Fruit fly (Drosophila melanogaster) whole organism, embryonic: ENCODE measurements around the gene Tsen34.

Experiments used
- Awh ChIP-seq: fragments of 200-800 bp; sonication (Bioruptor generic); IDR thresholded peaks from 2 replicates; pipeline ENCODE4, ENCODE4 v1.3.6; 2022; ENCODE audit warnings: missing biosample characterization, missing genetic modification characterization
- BEAF-32 ChIP-seq: fragments of 200-800 bp; sonication (Bioruptor generic); optimal IDR thresholded peaks from 3 replicates; lab custom pipeline; 2017; ENCODE audit warnings: missing biosample characterization, missing genetic modification characterization, mild to moderate bottlenecking, moderate library complexity, missing genetic modification reagents
- Blimp-1 ChIP-seq: fragments of 200-800 bp; sonication (Bioruptor generic); optimal IDR thresholded peaks from 3 replicates; lab custom pipeline; 2018; ENCODE audit warnings: missing biosample characterization, missing genetic modification characterization, mild to moderate bottlenecking, moderate library complexity, missing genetic modification reagents
- BtbVII ChIP-seq: fragments of 200-800 bp; sonication (Bioruptor generic); optimal IDR thresholded peaks from 3 replicates; lab custom pipeline; 2017; ENCODE audit warnings: missing biosample characterization, mild to moderate bottlenecking, missing genetic modification characterization
- CG12104 ChIP-seq: fragments of 200-800 bp; sonication (Bioruptor generic); optimal IDR thresholded peaks from 3 replicates; lab custom pipeline; 2016; ENCODE audit warnings: missing biosample characterization, missing genetic modification characterization
- CG12219 ChIP-seq: fragments of 200-800 bp; sonication (Bioruptor generic); optimal IDR thresholded peaks from 3 replicates; lab custom pipeline; 2018; ENCODE audit warnings: missing biosample characterization, mild to moderate bottlenecking, missing genetic modification characterization
- CG15514 ChIP-seq: fragments of 200-800 bp; sonication (Bioruptor generic); optimal IDR thresholded peaks from 3 replicates; lab custom pipeline; 2017; ENCODE audit warnings: missing biosample characterization, missing genetic modification characterization, mild to moderate bottlenecking, moderate library complexity, missing genetic modification reagents
- CG15696 ChIP-seq: fragments of 200-800 bp; sonication (Bioruptor generic); optimal IDR thresholded peaks from 2 replicates; lab custom pipeline; 2019; ENCODE audit warnings: missing biosample characterization, mild to moderate bottlenecking, missing genetic modification characterization, moderate library complexity
- CG16863 ChIP-seq: fragments of 200-800 bp; sonication (Bioruptor generic); optimal IDR thresholded peaks from 3 replicates; lab custom pipeline; 2016; ENCODE audit warnings: missing biosample characterization, missing genetic modification characterization
- CG17568 ChIP-seq: fragments of 200-800 bp; sonication (Bioruptor generic); optimal IDR thresholded peaks from 2 replicates; lab custom pipeline; 2018; ENCODE audit warnings: missing biosample characterization, mild to moderate bottlenecking, missing genetic modification characterization, moderate library complexity
- CG18599 ChIP-seq: fragments of 200-800 bp; sonication (Bioruptor generic); optimal IDR thresholded peaks from 3 replicates; lab custom pipeline; 2017; ENCODE audit warnings: missing biosample characterization, missing genetic modification characterization, mild to moderate bottlenecking, moderate library complexity, missing genetic modification reagents
- CG18619 ChIP-seq: fragments of 200-800 bp; sonication (Bioruptor generic); optimal IDR thresholded peaks from 3 replicates; lab custom pipeline; 2017; ENCODE audit warnings: missing biosample characterization, mild to moderate bottlenecking, missing genetic modification characterization
- CG4404 ChIP-seq: fragments of 200-800 bp; sonication (Bioruptor generic); IDR thresholded peaks from 2 replicates; pipeline ENCODE4 v1.3.6; 2022; ENCODE audit warnings: missing biosample characterization, missing genetic modification characterization
- CG4854 ChIP-seq: fragments of 200-800 bp; sonication (Bioruptor generic); optimal IDR thresholded peaks from 2 replicates; lab custom pipeline; 2016; ENCODE audit warnings: missing biosample characterization, missing genetic modification characterization, inconsistent platforms
- CG8290 ChIP-seq, 3 experiments: fragments of 200-800 bp; sonication (Bioruptor generic); optimal IDR thresholded peaks; 2 replicates each; lab custom pipeline; 2016 to 2019; ENCODE audit warnings: missing biosample characterization in 3 of 3, missing genetic modification characterization in 3 of 3, mild to moderate bottlenecking in 2 of 3, moderate library complexity in 1 of 3
- CG8765 ChIP-seq: fragments of 200-800 bp; sonication (Bioruptor generic); IDR thresholded peaks from 2 replicates; pipeline ENCODE4 v1.3.6; 2022; ENCODE audit warnings: missing biosample characterization, missing genetic modification characterization
- CG9727 ChIP-seq: fragments of 200-800 bp; sonication (Bioruptor generic); optimal IDR thresholded peaks from 3 replicates; lab custom pipeline; 2017; ENCODE audit warnings: missing biosample characterization, mild to moderate bottlenecking, missing genetic modification characterization
- CG9876 ChIP-seq: fragments of 200-800 bp; sonication (Bioruptor generic); optimal IDR thresholded peaks from 2 replicates; lab custom pipeline; 2016; ENCODE audit warnings: missing biosample characterization, missing genetic modification characterization
- Dip3 ChIP-seq: fragments of 200-800 bp; sonication (Bioruptor generic); optimal IDR thresholded peaks from 3 replicates; lab custom pipeline; 2016; ENCODE audit warnings: missing biosample characterization, missing genetic modification characterization
- Drgx ChIP-seq: fragments of 200-800 bp; sonication (Bioruptor generic); IDR thresholded peaks from 2 replicates; pipeline ENCODE4 v1.3.6; 2022; ENCODE audit warnings: missing biosample characterization, missing genetic modification characterization
- Lpt ChIP-seq: fragments of >200 bp; optimal IDR thresholded peaks from 2 replicates; lab custom pipeline; 2018; ENCODE audit warnings: missing biosample characterization, missing genetic modification characterization
- Myb ChIP-seq: fragments of 200-800 bp; sonication (Bioruptor generic); optimal IDR thresholded peaks from 2 replicates; lab custom pipeline; 2016; ENCODE audit warnings: missing biosample characterization, missing genetic modification characterization
- Oaz ChIP-seq: fragments of 200-800 bp; sonication (Bioruptor generic); IDR thresholded peaks from 2 replicates; pipeline ENCODE4 v1.3.6; 2022; ENCODE audit warnings: missing biosample characterization, missing genetic modification characterization
- Rx ChIP-seq: fragments of 200-800 bp; sonication (Bioruptor generic); IDR thresholded peaks from 2 replicates; pipeline ENCODE4 v1.3.6; 2022; ENCODE audit warnings: missing biosample characterization, missing genetic modification characterization
- Spps ChIP-seq: fragments of 200-800 bp; sonication (Bioruptor generic); optimal IDR thresholded peaks from 2 replicates; lab custom pipeline; 2018; ENCODE audit warnings: missing biosample characterization, mild to moderate bottlenecking, missing genetic modification characterization
- Sry-β ChIP-seq: fragments of 200-800 bp; sonication (Bioruptor generic); optimal IDR thresholded peaks from 2 replicates; lab custom pipeline; 2018; ENCODE audit warnings: missing biosample characterization, mild to moderate bottlenecking, missing genetic modification characterization, moderate library complexity
- Ssrp ChIP-seq: fragments of 200-800 bp; sonication (Bioruptor generic); optimal IDR thresholded peaks from 2 replicates; lab custom pipeline; 2018; ENCODE audit warnings: missing biosample characterization, mild to moderate bottlenecking, missing genetic modification characterization, moderate library complexity
- Tbp ChIP-seq: fragments of >200 bp; optimal IDR thresholded peaks from 2 replicates; lab custom pipeline; 2018; ENCODE audit warnings: missing biosample characterization, missing genetic modification characterization
- Xrp1 ChIP-seq: fragments of 200-800 bp; sonication (Bioruptor generic); IDR thresholded peaks from 2 replicates; pipeline ENCODE4 v1.3.6; 2022; ENCODE audit warnings: missing biosample characterization, missing genetic modification characterization
- al ChIP-seq: fragments of 200-800 bp; sonication (Bioruptor generic); IDR thresholded peaks from 2 replicates; pipeline ENCODE4 v1.3.6; 2022; ENCODE audit warnings: missing biosample characterization, missing genetic modification characterization
- da ChIP-seq: fragments of 200-800 bp; sonication (Bioruptor generic); optimal IDR thresholded peaks from 2 replicates; lab custom pipeline; 2016; ENCODE audit warnings: missing biosample characterization, missing genetic modification characterization
- dan ChIP-seq: fragments of 200-800 bp; sonication (Bioruptor generic); IDR thresholded peaks from 2 replicates; pipeline ENCODE4 v1.3.6; 2022; ENCODE audit warnings: missing biosample characterization, missing genetic modification characterization
- eyg ChIP-seq: fragments of 200-800 bp; sonication (Bioruptor generic); optimal IDR thresholded peaks from 3 replicates; lab custom pipeline; 2016; ENCODE audit warnings: missing biosample characterization, missing genetic modification characterization
- ind ChIP-seq: fragments of 200-800 bp; sonication (Bioruptor generic); optimal IDR thresholded peaks from 3 replicates; lab custom pipeline; 2016; ENCODE audit warnings: missing biosample characterization, missing genetic modification characterization
- mam ChIP-seq: fragments of 200-800 bp; sonication (Bioruptor generic); optimal IDR thresholded peaks from 3 replicates; lab custom pipeline; 2016; ENCODE audit warnings: missing biosample characterization, missing genetic modification characterization
- mld ChIP-seq: fragments of 200-800 bp; sonication (Bioruptor generic); IDR thresholded peaks from 3 replicates; pipeline ENCODE4 v1.3.6; 2022; ENCODE audit warnings: missing biosample characterization, missing genetic modification characterization; ENCODE audit not compliant: partially characterized antibody
- nau ChIP-seq: fragments of 200-800 bp; sonication (Bioruptor generic); optimal IDR thresholded peaks from 3 replicates; lab custom pipeline; 2017; ENCODE audit warnings: missing biosample characterization, mild to moderate bottlenecking, missing genetic modification characterization, missing genetic modification reagents
- odd ChIP-seq: fragments of 200-800 bp; sonication (Bioruptor generic); optimal IDR thresholded peaks from 2 replicates; lab custom pipeline; 2017; ENCODE audit warnings: missing biosample characterization, mild to moderate bottlenecking, missing genetic modification characterization
- pan ChIP-seq, 4 experiments: fragments of >200 bp in 3 of 4; fragments of 200-800 bp in 1 of 4; sonication (Bioruptor generic) in 1 of 4; optimal IDR thresholded peaks in 3 of 4; IDR thresholded peaks in 1 of 4; 2 replicates each; pipeline versions ENCODE4 v1.3.6 to Lab custom; 2017 to 2022; ENCODE audit warnings: missing biosample characterization in 2 of 4, missing genetic modification characterization in 2 of 4, mixed read lengths in 1 of 4
- pb ChIP-seq: fragments of 200-800 bp; sonication (Bioruptor generic); optimal IDR thresholded peaks from 3 replicates; lab custom pipeline; 2016; ENCODE audit warnings: missing biosample characterization, missing genetic modification characterization
- pho ChIP-seq: fragments of 200-800 bp; sonication (Bioruptor generic); optimal IDR thresholded peaks from 2 replicates; lab custom pipeline; 2016; ENCODE audit warnings: missing biosample characterization, missing genetic modification characterization
- row ChIP-seq: fragments of 200-800 bp; sonication (Bioruptor generic); IDR thresholded peaks from 3 replicates; pipeline ENCODE4 v1.3.6; 2022; ENCODE audit warnings: missing biosample characterization, missing genetic modification characterization
- schlank ChIP-seq: fragments of 200-800 bp; sonication (Bioruptor generic); optimal IDR thresholded peaks from 2 replicates; lab custom pipeline; 2018; ENCODE audit warnings: missing biosample characterization, mild to moderate bottlenecking, missing genetic modification characterization
- slbo ChIP-seq: fragments of 200-800 bp; sonication (Bioruptor generic); IDR thresholded peaks from 2 replicates; pipeline ENCODE4 v1.3.6; 2022; ENCODE audit warnings: missing biosample characterization, missing genetic modification characterization
- sob ChIP-seq: fragments of 200-800 bp; sonication (Bioruptor generic); IDR thresholded peaks from 2 replicates; pipeline ENCODE4 v1.3.6; 2022; ENCODE audit warnings: missing biosample characterization, missing genetic modification characterization
- sr ChIP-seq: fragments of 200-800 bp; sonication (Bioruptor generic); IDR thresholded peaks from 3 replicates; pipeline ENCODE4 v1.3.6; 2022; ENCODE audit warnings: missing biosample characterization, missing genetic modification characterization
- trem ChIP-seq: fragments of 200-800 bp; optimal IDR thresholded peaks from 3 replicates; lab custom pipeline; 2019; ENCODE audit warnings: missing biosample characterization, mild to moderate bottlenecking, missing genetic modification characterization, moderate library complexity
- zf30C ChIP-seq: fragments of 200-800 bp; sonication (Bioruptor generic); optimal IDR thresholded peaks from 3 replicates; lab custom pipeline; 2018; ENCODE audit warnings: missing biosample characterization, mild to moderate bottlenecking, missing genetic modification characterization
- zfh1 ChIP-seq: fragments of 200-800 bp; sonication (Bioruptor generic); IDR thresholded peaks from 3 replicates; pipeline ENCODE4 v1.3.6; 2022; ENCODE audit warnings: missing biosample characterization, missing genetic modification characterization

Tsen34 gene

DNA sequence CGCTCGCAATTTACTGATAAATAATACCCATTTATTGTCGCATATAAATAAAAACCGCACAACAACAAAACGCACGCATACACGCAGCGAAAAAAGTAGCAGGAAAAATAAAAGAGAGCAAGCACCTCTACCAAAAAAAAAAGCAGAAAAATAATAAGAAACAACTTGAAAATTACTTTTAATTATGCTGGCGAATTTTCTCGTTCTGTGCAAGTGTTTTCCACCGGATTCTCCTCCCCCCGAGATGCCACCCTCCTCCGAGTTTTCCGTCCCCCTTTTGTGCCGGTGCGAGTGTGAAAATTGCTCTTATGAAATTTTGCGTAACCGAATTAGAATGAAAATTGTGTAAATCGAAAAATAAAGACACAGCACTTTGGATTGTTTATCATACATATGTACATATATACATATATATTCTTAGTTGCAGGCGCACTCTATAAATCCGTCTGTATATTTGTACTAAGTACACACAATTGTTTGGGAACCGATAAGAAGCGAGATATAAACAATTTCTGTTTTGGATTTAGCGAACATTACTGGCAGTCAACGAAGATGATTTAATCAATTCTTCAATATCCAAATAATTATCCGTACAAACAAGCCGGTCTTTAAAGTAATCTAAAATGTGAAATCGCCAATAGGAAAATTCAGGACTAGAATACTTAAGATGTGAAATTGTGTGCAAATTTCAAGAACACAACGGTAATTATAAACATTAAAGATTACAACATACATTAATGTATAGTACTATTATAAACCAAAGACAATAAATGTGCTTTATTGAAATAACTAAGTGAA lies 29.4 kb upstream of the Tsen34 start (continued):
- TF ChIP-seq zf30C (GFP tag; lab: Kevin White, UChicago) (peak; percentile 87), CG17568 (GFP tag; lab: Kevin White, UChicago) (no peak), Blimp-1 (GFP tag; lab: Kevin White, UChicago) (no peak), mam (no peak), sr (GFP tag; lab: Robert Waterston, UW) (no peak), Lpt (GFP tag; lab: Kevin White, UChicago) (no peak), pho (GFP tag; lab: Kevin White, UChicago) (no peak), pb (no peak), CG12219 (GFP tag; lab: Kevin White, UChicago) (no peak), zfh1 (GFP tag; lab: Robert Waterston, UW) (0 out of 3 replicates have a peak, but pooled peaks have one; percentile 22), CG9727 (GFP tag; lab: Kevin White, UChicago) (no peak), row (GFP tag; lab: Robert Waterston, UW) (peak; percentile 30; the same call in 1 of the 3 replicates), Xrp1 (GFP tag; lab: Robert Waterston, UW) (peak; percentile 25; the same call in 1 of the 2 replicates), CG15696 (tag; lab: Kevin White, UChicago) (no peak), CG4854 (GFP tag; lab: Kevin White, UChicago) (no peak), Dip3 (GFP tag; lab: Kevin White, UChicago) (no peak), odd (no peak), CG18619 (no peak), trem (tag; lab: Kevin White, UChicago) (no peak), mld (GFP tag; lab: Robert Waterston, UW) (no peak), Myb (no peak), nau (GFP tag; lab: Kevin White, UChicago) (no peak), Drgx (GFP tag; lab: Robert Waterston, UW) (0 out of 2 replicates have a peak, but pooled peaks have one; percentile 18), eyg (GFP tag; lab: Kevin White, UChicago) (no peak), CG12104 (GFP tag; lab: Kevin White, UChicago) (no peak), da (GFP tag; lab: Kevin White, UChicago) (no peak), CG16863 (GFP tag; lab: Kevin White, UChicago) (no peak), al (0 out of 2 replicates have a peak, but pooled peaks have one; percentile 8), Tbp (GFP tag; lab: Kevin White, UChicago) (no peak), Rx (GFP tag; lab: Robert Waterston, UW) (no peak), CG8765 (GFP tag; lab: Robert Waterston, UW) (no peak), ind (GFP tag; lab: Kevin White, UChicago) (no peak), sob (no peak), dan (GFP tag; lab: Robert Waterston, UW) (no peak), CG4404 (no peak), Spps (tag; lab: Kevin White, UChicago) (no peak), CG8290 (GFP tag; optimal IDR thresholded peaks at IDR 0.05; lab: Kevin White, UChicago) (no peak), CG8290 (tag; optimal IDR thresholded peaks at IDR 0.05; lab: Kevin White, UChicago) (no peak), Oaz (GFP tag; lab: Robert Waterston, UW) (no peak), schlank (tag; lab: Kevin White, UChicago) (no peak), pan (optimal IDR thresholded peaks at IDR 0.05; lab: Kevin White, UChicago) (no peak), pan (GFP tag; optimal IDR thresholded peaks at IDR 0.05 in 1 of 2, IDR thresholded peaks at IDR 0.05 in 1 of 2) (peak in 1 of 2 experiments; percentile 25), Awh (GFP tag; lab: Robert Waterston, UW) (peak; percentile 57; the same call in 1 of the 2 replicates), slbo (peak; percentile 58), BEAF-32 (GFP tag; lab: Kevin White, UChicago) (no peak), CG9876 (no peak), CG18599 (GFP tag; lab: Kevin White, UChicago) (no peak), BtbVII (GFP tag; lab: Kevin White, UChicago) (no peak), Sry-β (GFP tag; lab: Kevin White, UChicago) (no peak), Ssrp (tag; lab: Kevin White, UChicago) (no peak), CG15514 (GFP tag; lab: Kevin White, UChicago) (no peak)
